Fruit fly (Drosophila melanogaster) whole organism, embryonic: ENCODE measurements around the gene CG10137.

ENCODE experiments used
- Bdp1 ChIP-seq: fragments of 200-800 bp; sonication (Bioruptor generic); optimal IDR thresholded peaks from 3 replicates; lab custom pipeline; 2016; ENCODE audit warnings: missing biosample characterization, missing genetic modification characterization
- BtbVII ChIP-seq: fragments of 200-800 bp; sonication (Bioruptor generic); optimal IDR thresholded peaks from 3 replicates; lab custom pipeline; 2017; ENCODE audit warnings: missing biosample characterization, mild to moderate bottlenecking, missing genetic modification characterization
- CG11085 ChIP-seq: fragments of 200-800 bp; sonication (Bioruptor generic); IDR thresholded peaks from 2 replicates; pipeline ENCODE4 v1.3.6; 2022; ENCODE audit warnings: missing biosample characterization, missing genetic modification characterization
- CG11560 ChIP-seq: fragments of 200-800 bp; sonication (Bioruptor generic); IDR thresholded peaks from 3 replicates; pipeline ENCODE4 v1.3.6; 2022; ENCODE audit warnings: missing biosample characterization, missing genetic modification characterization
- CG12104 ChIP-seq: fragments of 200-800 bp; sonication (Bioruptor generic); optimal IDR thresholded peaks from 3 replicates; lab custom pipeline; 2016; ENCODE audit warnings: missing biosample characterization, missing genetic modification characterization
- CG12391 ChIP-seq: fragments of 200-800 bp; sonication (Bioruptor generic); optimal IDR thresholded peaks from 3 replicates; lab custom pipeline; 2018; ENCODE audit warnings: missing biosample characterization, mild to moderate bottlenecking, missing genetic modification characterization, moderate library complexity
- CG13894 ChIP-seq: fragments of 200-800 bp; sonication (Bioruptor generic); optimal IDR thresholded peaks from 3 replicates; lab custom pipeline; 2018; ENCODE audit warnings: missing biosample characterization, mild to moderate bottlenecking, missing genetic modification characterization, moderate library complexity
- CG15011 ChIP-seq: fragments of 200-800 bp; sonication (Bioruptor generic); optimal IDR thresholded peaks from 3 replicates; lab custom pipeline; 2018; ENCODE audit warnings: missing biosample characterization, mild to moderate bottlenecking, missing genetic modification characterization
- CG1529 ChIP-seq: fragments of 200-800 bp; sonication (Bioruptor generic); optimal IDR thresholded peaks from 3 replicates; lab custom pipeline; 2018; ENCODE audit warnings: missing biosample characterization, missing genetic modification characterization
- CG17361 ChIP-seq: fragments of 200-800 bp; sonication (Bioruptor generic); IDR thresholded peaks from 3 replicates; pipeline ENCODE4 v1.3.6; 2022; ENCODE audit warnings: missing biosample characterization, missing genetic modification characterization
- CG1792 ChIP-seq: fragments of 200-800 bp; sonication (Bioruptor generic); optimal IDR thresholded peaks from 2 replicates; lab custom pipeline; 2016; ENCODE audit warnings: missing biosample characterization, missing genetic modification characterization
- CG18262 ChIP-seq: fragments of 200-800 bp; optimal IDR thresholded peaks from 3 replicates; lab custom pipeline; 2019; ENCODE audit warnings: missing biosample characterization, mild to moderate bottlenecking, missing genetic modification characterization, moderate library complexity
- CG18476 ChIP-seq: fragments of 200-800 bp; sonication (Bioruptor generic); optimal IDR thresholded peaks from 2 replicates; lab custom pipeline; 2016; ENCODE audit warnings: missing biosample characterization, mild to moderate bottlenecking, missing genetic modification characterization
- CG2129 ChIP-seq: fragments of 200-800 bp; sonication (Bioruptor generic); IDR thresholded peaks from 2 replicates; pipeline ENCODE4 v1.3.6; 2022; ENCODE audit warnings: missing biosample characterization, missing genetic modification characterization; ENCODE audit not compliant: partially characterized antibody
- CG2712 ChIP-seq: fragments of 200-800 bp; optimal IDR thresholded peaks from 3 replicates; lab custom pipeline; 2019; ENCODE audit warnings: missing biosample characterization, mild to moderate bottlenecking, missing genetic modification characterization, moderate library complexity
- CG34376 ChIP-seq: fragments of 200-800 bp; sonication (Bioruptor generic); optimal IDR thresholded peaks from 2 replicates; lab custom pipeline; 2018; ENCODE audit warnings: missing biosample characterization, mild to moderate bottlenecking, missing genetic modification characterization
- CG3838 ChIP-seq: fragments of 200-800 bp; sonication (Bioruptor generic); optimal IDR thresholded peaks from 3 replicates; lab custom pipeline; 2016; ENCODE audit warnings: missing biosample characterization, missing genetic modification characterization
- CG7928 ChIP-seq: fragments of 200-800 bp; sonication (Bioruptor generic); optimal IDR thresholded peaks from 2 replicates; lab custom pipeline; 2017; ENCODE audit warnings: missing biosample characterization, mild to moderate bottlenecking, missing genetic modification characterization
- CG9876 ChIP-seq: fragments of 200-800 bp; sonication (Bioruptor generic); optimal IDR thresholded peaks from 2 replicates; lab custom pipeline; 2016; ENCODE audit warnings: missing biosample characterization, missing genetic modification characterization
- E2f2 ChIP-seq: fragments of 200-800 bp; sonication (Bioruptor generic); IDR thresholded peaks from 2 replicates; pipeline ENCODE4 v1.3.6; 2022; ENCODE audit warnings: missing biosample characterization, missing genetic modification characterization
- Eip74EF ChIP-seq, 2 experiments: fragments of 200-800 bp in 1 of 2; fragments of >200 bp in 1 of 2; sonication (Bioruptor generic) in 1 of 2; optimal IDR thresholded peaks; 2 replicates each; lab custom pipeline; 2017 to 2019; ENCODE audit warnings: missing biosample characterization in 2 of 2, missing genetic modification characterization in 2 of 2, mild to moderate bottlenecking in 1 of 2, moderate library complexity in 1 of 2
- Hand ChIP-seq: fragments of 200-800 bp; sonication (Bioruptor generic); optimal IDR thresholded peaks from 2 replicates; lab custom pipeline; 2017; ENCODE audit warnings: mild to moderate bottlenecking, missing biosample characterization, missing genetic modification reagents, missing genetic modification characterization
- MTF-1 ChIP-seq: fragments of 200-800 bp; sonication (Bioruptor generic); optimal IDR thresholded peaks from 2 replicates; lab custom pipeline; 2018; ENCODE audit warnings: missing biosample characterization, mild to moderate bottlenecking, missing genetic modification characterization, borderline replicate concordance
- Mad ChIP-seq: fragments of 200-800 bp; sonication (Bioruptor generic); optimal IDR thresholded peaks from 2 replicates; lab custom pipeline; 2016; ENCODE audit warnings: missing biosample characterization, missing genetic modification characterization
- Med ChIP-seq: fragments of 200-800 bp; sonication (Bioruptor generic); peaks from one replicate; lab custom pipeline; 2016; ENCODE audit warnings: missing biosample characterization, missing genetic modification characterization, mild to moderate bottlenecking, inconsistent platforms, moderate library complexity
- Ravus ChIP-seq: fragments of 200-800 bp; sonication (Bioruptor generic); IDR thresholded peaks from 2 replicates; pipeline ENCODE4 v1.3.6; 2022; ENCODE audit warnings: missing biosample characterization, missing genetic modification characterization
- Scr ChIP-seq: fragments of 200-800 bp; sonication (Bioruptor generic); IDR thresholded peaks from 2 replicates; pipeline ENCODE4 v1.3.6; 2022; ENCODE audit warnings: missing biosample characterization, missing genetic modification characterization; ENCODE audit not compliant: partially characterized antibody
- Side ChIP-seq: fragments of 200-800 bp; sonication (Bioruptor generic); optimal IDR thresholded peaks from 2 replicates; lab custom pipeline; 2016; ENCODE audit warnings: missing biosample characterization, missing genetic modification characterization
- Taf1 ChIP-seq: fragments of 200-800 bp; sonication (Bioruptor generic); IDR thresholded peaks from 2 replicates; pipeline ENCODE4 v1.3.6; 2022; ENCODE audit warnings: missing biosample characterization, missing genetic modification characterization
- Tbp ChIP-seq: fragments of >200 bp; optimal IDR thresholded peaks from 2 replicates; lab custom pipeline; 2018; ENCODE audit warnings: missing biosample characterization, missing genetic modification characterization
- Xrp1 ChIP-seq: fragments of 200-800 bp; sonication (Bioruptor generic); IDR thresholded peaks from 2 replicates; pipeline ENCODE4 v1.3.6; 2022; ENCODE audit warnings: missing biosample characterization, missing genetic modification characterization
- al ChIP-seq: fragments of 200-800 bp; sonication (Bioruptor generic); IDR thresholded peaks from 2 replicates; pipeline ENCODE4 v1.3.6; 2022; ENCODE audit warnings: missing biosample characterization, missing genetic modification characterization
- aop ChIP-seq: fragments of 200-800 bp; sonication (Bioruptor generic); IDR thresholded peaks from 2 replicates; pipeline ENCODE4 v1.3.6; 2022; ENCODE audit warnings: missing biosample characterization, missing genetic modification characterization
- btn ChIP-seq: fragments of 200-800 bp; sonication (Bioruptor generic); optimal IDR thresholded peaks from 2 replicates; lab custom pipeline; 2016; ENCODE audit warnings: missing biosample characterization, missing genetic modification characterization
- chn ChIP-seq: fragments of 200-800 bp; sonication (Bioruptor generic); optimal IDR thresholded peaks from 2 replicates; lab custom pipeline; 2016; ENCODE audit warnings: missing biosample characterization, missing genetic modification characterization
- cwo ChIP-seq: fragments of 200-800 bp; sonication (Bioruptor generic); optimal IDR thresholded peaks from 3 replicates; lab custom pipeline; 2017; ENCODE audit warnings: missing biosample characterization, missing genetic modification characterization, mild to moderate bottlenecking, moderate library complexity, missing genetic modification reagents
- eve ChIP-seq, 2 experiments: fragments of >200 bp; optimal IDR thresholded peaks; 2 replicates each; lab custom pipeline; 2017; ENCODE audit warnings: missing biosample characterization in 2 of 2, missing genetic modification characterization in 2 of 2
- ftz-f1 ChIP-seq: fragments of 200-800 bp; sonication (Bioruptor generic); optimal IDR thresholded peaks from 2 replicates; lab custom pipeline; 2016; ENCODE audit warnings: missing biosample characterization, missing genetic modification characterization
- klu ChIP-seq: fragments of 200-800 bp; sonication (Bioruptor generic); IDR thresholded peaks from 2 replicates; pipeline ENCODE4 v1.3.6; 2022; ENCODE audit warnings: missing biosample characterization, missing genetic modification characterization
- lmd ChIP-seq: fragments of 200-800 bp; sonication (Bioruptor generic); IDR thresholded peaks from 2 replicates; pipeline ENCODE4 v1.3.6; 2022; ENCODE audit warnings: missing biosample characterization, missing genetic modification characterization
- nerfin-1 ChIP-seq: fragments of 200-800 bp; sonication (Bioruptor generic); optimal IDR thresholded peaks from 3 replicates; lab custom pipeline; 2019; ENCODE audit warnings: missing biosample characterization, mild to moderate bottlenecking, missing genetic modification characterization, moderate library complexity
- onecut ChIP-seq: fragments of 200-800 bp; sonication (Bioruptor generic); IDR thresholded peaks from 2 replicates; pipeline ENCODE4 v1.3.6; 2022; ENCODE audit warnings: missing biosample characterization, missing genetic modification characterization
- pita ChIP-seq: fragments of 200-800 bp; sonication (Bioruptor generic); optimal IDR thresholded peaks from 2 replicates; lab custom pipeline; 2017; ENCODE audit warnings: missing biosample characterization, mild to moderate bottlenecking, missing genetic modification characterization
- pros ChIP-seq: fragments of 200-800 bp; sonication (Bioruptor generic); optimal IDR thresholded peaks from 3 replicates; lab custom pipeline; 2019; ENCODE audit warnings: missing biosample characterization, mild to moderate bottlenecking, missing genetic modification characterization, moderate library complexity
- pum ChIP-seq: fragments of 200-800 bp; sonication (Bioruptor generic); optimal IDR thresholded peaks from 2 replicates; lab custom pipeline; 2016; ENCODE audit warnings: missing biosample characterization, missing genetic modification characterization
- ro ChIP-seq: fragments of 200-800 bp; sonication (Bioruptor generic); IDR thresholded peaks from 2 replicates; pipeline ENCODE4 v1.3.6; 2022; ENCODE audit warnings: missing biosample characterization, missing genetic modification characterization
- slbo ChIP-seq: fragments of 200-800 bp; sonication (Bioruptor generic); IDR thresholded peaks from 2 replicates; pipeline ENCODE4 v1.3.6; 2022; ENCODE audit warnings: missing biosample characterization, missing genetic modification characterization
- ssp ChIP-seq: fragments of 200-800 bp; sonication (Bioruptor generic); IDR thresholded peaks from 2 replicates; pipeline ENCODE4 v1.3.6; 2022; ENCODE audit warnings: missing biosample characterization, missing genetic modification characterization
- sug ChIP-seq: fragments of 200-800 bp; optimal IDR thresholded peaks from 2 replicates; lab custom pipeline; 2019; ENCODE audit warnings: missing biosample characterization, mild to moderate bottlenecking, missing genetic modification characterization, moderate library complexity
- tin ChIP-seq: fragments of 200-800 bp; sonication (Bioruptor generic); optimal IDR thresholded peaks from 3 replicates; lab custom pipeline; 2016; ENCODE audit warnings: missing biosample characterization, missing genetic modification characterization
- wdn ChIP-seq: fragments of 200-800 bp; sonication (Bioruptor generic); IDR thresholded peaks from 2 replicates; pipeline ENCODE4 v1.3.6; 2022; ENCODE audit warnings: missing biosample characterization, missing genetic modification characterization
- zfh2 ChIP-seq: fragments of 200-800 bp; sonication (Bioruptor generic); optimal IDR thresholded peaks from 2 replicates; lab custom pipeline; 2016; ENCODE audit warnings: missing biosample characterization, missing genetic modification characterization

CG10137 gene

dm6 chr2L:19582185-19582584 lies 55.7 kb downstream of the CG10137 start, which contains the start of gene Hakai (continued):
- peak; percentile 55; the same call in 1 of the 2 replicates for TF ChIP-seq al (GFP tag; lab: Robert Waterston, UW)
- peak; percentile 5 for TF ChIP-seq CG18262 (tag; lab: Kevin White, UChicago)
- TF ChIP-seq Bdp1 (GFP tag; lab: Kevin White, UChicago), result peak; percentile 58
- TF ChIP-seq ro (GFP tag; lab: Robert Waterston, UW), result no peak
- no peak for TF ChIP-seq BtbVII (GFP tag; lab: Kevin White, UChicago)
- peak; percentile 70 for TF ChIP-seq tin
- TF ChIP-seq aop (GFP tag; lab: Robert Waterston, UW), result no peak
- TF ChIP-seq ftz-f1, result peak; percentile 53
- TF ChIP-seq nerfin-1 (tag; lab: Kevin White, UChicago), result peak; percentile 29
- TF ChIP-seq CG13894, result no peak
- TF ChIP-seq CG11560 (tag; lab: Robert Waterston, UW), result peak; percentile 33; the same call in 1 of the 3 replicates
- peak; percentile 51 for TF ChIP-seq Side (GFP tag; lab: Kevin White, UChicago)
- no peak for TF ChIP-seq Hand (GFP tag; lab: Kevin White, UChicago)
- no peak for TF ChIP-seq CG11085 (GFP tag; lab: Robert Waterston, UW)
- peak; percentile 50 for TF ChIP-seq CG9876 (GFP tag; lab: Kevin White, UChicago)
- peak; percentile 11; the same call in 1 of the 2 replicates for TF ChIP-seq Taf1 (GFP tag; lab: Robert Waterston, UW)
- no peak for TF ChIP-seq Eip74EF (GFP tag; optimal IDR thresholded peaks at IDR 0.05; lab: Kevin White, UChicago)
- TF ChIP-seq wdn (GFP tag; lab: Robert Waterston, UW), result no peak
- TF ChIP-seq lmd (GFP tag; lab: Robert Waterston, UW), result peak; percentile 63
- TF ChIP-seq pum (GFP tag; lab: Kevin White, UChicago), result peak; percentile 77
- TF ChIP-seq Tbp (GFP tag; lab: Kevin White, UChicago), result no peak
- no peak for TF ChIP-seq CG15011
- TF ChIP-seq cwo (GFP tag; lab: Kevin White, UChicago), result no peak
- no peak for TF ChIP-seq CG1529 (GFP tag; lab: Kevin White, UChicago)
- TF ChIP-seq btn (GFP tag; lab: Kevin White, UChicago), result peak; percentile 59
- TF ChIP-seq MTF-1 (GFP tag; lab: Kevin White, UChicago), result no peak
- no peak for TF ChIP-seq pros
- TF ChIP-seq CG2712 (tag; lab: Kevin White, UChicago), result peak; percentile 47
- no peak for TF ChIP-seq klu (GFP tag; lab: Robert Waterston, UW)
- TF ChIP-seq CG1792 (GFP tag; lab: Kevin White, UChicago), result peak; percentile 61
- TF ChIP-seq CG18476 (GFP tag; lab: Kevin White, UChicago), result peak; percentile 24
- TF ChIP-seq Xrp1, result peak; percentile 45; the same call in 1 of the 2 replicates
- TF ChIP-seq pita (GFP tag; lab: Kevin White, UChicago), result no peak
- TF ChIP-seq ssp, result peak; percentile 57
- peak; percentile 54 for TF ChIP-seq chn (GFP tag; lab: Kevin White, UChicago)
- peak; percentile 13 for TF ChIP-seq CG12391 (tag; lab: Kevin White, UChicago)
- TF ChIP-seq zfh2 (GFP tag; lab: Kevin White, UChicago), result peak; percentile 67
- TF ChIP-seq sug (tag; lab: Kevin White, UChicago), result peak; percentile 63
- peak; percentile 59 for TF ChIP-seq Scr (GFP tag; lab: Robert Waterston, UW)
- peak; percentile 96 for TF ChIP-seq Med (GFP tag; lab: Kevin White, UChicago)
- peak; percentile 86 for TF ChIP-seq slbo (GFP tag; lab: Robert Waterston, UW)
- peak; percentile 82 for TF ChIP-seq E2f2 (GFP tag; lab: Robert Waterston, UW)
- no peak for TF ChIP-seq CG12104 (GFP tag; lab: Kevin White, UChicago)
- TF ChIP-seq CG7928, result peak; percentile 97
- peak; percentile 49 for TF ChIP-seq Mad (GFP tag; lab: Kevin White, UChicago)
- TF ChIP-seq CG17361, result peak; percentile 69
- peak; percentile 41; the same call in 1 of the 2 replicates for TF ChIP-seq onecut (GFP tag; lab: Robert Waterston, UW)
- TF ChIP-seq CG2129 (GFP tag; lab: Robert Waterston, UW), result no peak
- no peak for TF ChIP-seq Ravus (GFP tag; lab: Robert Waterston, UW)
- no peak for TF ChIP-seq eve (GFP tag; optimal IDR thresholded peaks at IDR 0.05; lab: Kevin White, UChicago)
- TF ChIP-seq CG34376 (GFP tag; lab: Kevin White, UChicago), result peak; percentile 82
- no peak for TF ChIP-seq CG3838 (GFP tag; lab: Kevin White, UChicago)
